Worm (Caenorhabditis elegans) whole organism, early embryonic: ENCODE results near the gene hpo-38.

Experiments
- B0310.2 ChIP-seq: sonication (generic microtip); optimal IDR thresholded peaks from 2 replicates; lab custom pipeline; 2016; ENCODE audit warnings: mild to moderate bottlenecking, missing genetic modification characterization, missing compliant biosample characterization
- F13C5.2 ChIP-seq: sonication (generic microtip); optimal IDR thresholded peaks from 2 replicates; lab custom pipeline; 2017; ENCODE audit warnings: mild to moderate bottlenecking, missing genetic modification characterization, inconsistent platforms, missing compliant biosample characterization
- aly-1 ChIP-seq: sonication (generic microtip); optimal IDR thresholded peaks from 2 replicates; lab custom pipeline; 2016; ENCODE audit warnings: missing genetic modification characterization, missing compliant biosample characterization
- ama-1 ChIP-seq: fragments of 150-350 bp; optimal IDR thresholded peaks from 2 replicates; lab custom pipeline; 2014
- hmg-4 ChIP-seq: fragments of 200-800 bp; sonication (Bioruptor generic); optimal IDR thresholded peaks from 2 replicates; lab custom pipeline; 2018; ENCODE audit warnings: mild to moderate bottlenecking, missing genetic modification characterization, missing compliant biosample characterization
- pes-1 ChIP-seq: fragments of 200-800 bp; sonication (Bioruptor generic); IDR thresholded peaks from 2 replicates; pipeline ENCODE4 v1.3.6; 2022; ENCODE audit warnings: missing genetic modification reagents, missing genetic modification characterization, missing compliant biosample characterization
- scrt-1 ChIP-seq: fragments of 200-800 bp; sonication (Bioruptor generic); IDR thresholded peaks from 2 replicates; pipeline ENCODE4 v1.3.6; 2022; ENCODE audit warnings: missing genetic modification characterization, missing compliant biosample characterization
- sea-1 ChIP-seq: fragments of 200-800 bp; sonication (Bioruptor generic); conservative IDR thresholded peaks from 2 replicates; pipeline ENCODE4 v1.3.6; 2022; ENCODE audit warnings: missing genetic modification characterization, missing compliant biosample characterization
- tbx-11 ChIP-seq: fragments of 200-800 bp; sonication (Bioruptor generic); IDR thresholded peaks from 2 replicates; pipeline ENCODE4 v1.3.6; 2022; ENCODE audit warnings: missing genetic modification characterization, missing compliant biosample characterization

ce11 chrIII:207023-207422, 23.2 kb upstream of the hpo-38 start, which contains the start of gene W10C4.1:
- no peak for TF ChIP-seq aly-1 (tag; lab: Kevin White, UChicago)
- TF ChIP-seq ama-1, result no peak
- TF ChIP-seq sea-1 (GFP tag; lab: Robert Waterston, UW), result no peak
- TF ChIP-seq scrt-1 (GFP tag; lab: Robert Waterston, UW), result no peak
- TF ChIP-seq hmg-4 (GFP tag; lab: Kevin White, UChicago), result no peak
- no peak for TF ChIP-seq tbx-11
- no peak for TF ChIP-seq B0310.2 (tag; lab: Kevin White, UChicago)
- no peak for TF ChIP-seq pes-1 (GFP tag; lab: Robert Waterston, UW)
- TF ChIP-seq F13C5.2 (tag; lab: Kevin White, UChicago), result no peak
